Fruit fly (Drosophila melanogaster) whole organism, prepupa: ENCODE results near the gene CG34328.

Source experiments
- CG11902 ChIP-seq: fragments of 200-800 bp; sonication (Bioruptor generic); optimal IDR thresholded peaks from 3 replicates; lab custom pipeline; 2016; ENCODE audit warnings: missing biosample characterization, missing genetic modification characterization
- CG4318 ChIP-seq: fragments of 200-800 bp; sonication (Bioruptor generic); optimal IDR thresholded peaks from 3 replicates; lab custom pipeline; 2017; ENCODE audit warnings: missing biosample characterization, mild to moderate bottlenecking, missing genetic modification characterization
- CG9139 ChIP-seq: fragments of 200-800 bp; sonication (Bioruptor generic); optimal IDR thresholded peaks from 3 replicates; lab custom pipeline; 2017; ENCODE audit warnings: missing biosample characterization, mild to moderate bottlenecking, missing genetic modification characterization
- Hr39 ChIP-seq: fragments of 200-800 bp; sonication (Bioruptor generic); optimal IDR thresholded peaks from 2 replicates; lab custom pipeline; 2016; ENCODE audit warnings: missing biosample characterization, missing genetic modification characterization
- Sox102F ChIP-seq: fragments of 200-800 bp; sonication (Bioruptor generic); optimal IDR thresholded peaks from 2 replicates; lab custom pipeline; 2016; ENCODE audit warnings: missing biosample characterization, mild to moderate bottlenecking, missing genetic modification characterization
- esn ChIP-seq: fragments of 200-800 bp; sonication (Bioruptor generic); optimal IDR thresholded peaks from 2 replicates; lab custom pipeline; 2016; ENCODE audit warnings: missing biosample characterization, mild to moderate bottlenecking, missing genetic modification characterization, moderate library complexity

- TF ChIP-seq Hr39 (GFP tag; lab: Kevin White, UChicago) (peak; percentile 10), esn (no peak), CG4318 (GFP tag; lab: Kevin White, UChicago) (peak; percentile 60), CG9139 (GFP tag; lab: Kevin White, UChicago) (no peak), Sox102F (GFP tag; lab: Kevin White, UChicago) (no peak), CG11902 (GFP tag; lab: Kevin White, UChicago) (no peak)
Observed at dm6 chrX:18404632-18405238, 4.9 kb upstream of the CG34328 start.
